Fruit fly (Drosophila melanogaster) S2 (cell line): Measurements from ENCODE around the gene CG43246.

Experiments used
- CG8478 ChIP-seq: fragments of >200 bp; optimal IDR thresholded peaks from 2 replicates; lab custom pipeline; 2018
- CTCF ChIP-seq, 2 experiments: fragments of >200 bp; optimal IDR thresholded peaks; 2 replicates each; lab custom pipeline; 2018

dm6 chr3L:14546918-14547533 is 10.6 kb downstream of the CG43246 start:
- TF ChIP-seq CG8478 (lab: Kevin White, UChicago) (no peak), CTCF (optimal IDR thresholded peaks at IDR 0.05; lab: Kevin White, UChicago) (no peak)
